Worm (Caenorhabditis elegans) whole organism, late embryonic: ENCODE data around the gene hosl-1.

Source experiments
- C08G9.2 ChIP-seq: sonication (generic microtip); optimal IDR thresholded peaks from 2 replicates; lab custom pipeline; 2016; ENCODE audit warnings: mild to moderate bottlenecking, missing genetic modification characterization, moderate library complexity, missing compliant biosample characterization
- C38D4.7 ChIP-seq: fragments of 200-800 bp; sonication (Bioruptor generic); optimal IDR thresholded peaks from 2 replicates; lab custom pipeline; 2018; ENCODE audit warnings: mild to moderate bottlenecking, missing genetic modification characterization, moderate library complexity, missing compliant biosample characterization
- F13H6.1 ChIP-seq: sonication (generic microtip); optimal IDR thresholded peaks from 2 replicates; lab custom pipeline; 2016; ENCODE audit warnings: missing genetic modification characterization, missing compliant biosample characterization
- K02D7.2 ChIP-seq: sonication (generic microtip); optimal IDR thresholded peaks from 2 replicates; lab custom pipeline; 2017; ENCODE audit warnings: mild to moderate bottlenecking, missing genetic modification characterization, missing compliant biosample characterization
- K09A11.1 ChIP-seq: sonication (generic microtip); optimal IDR thresholded peaks from 2 replicates; lab custom pipeline; 2017; ENCODE audit warnings: antibody characterized with exemption, mild to moderate bottlenecking, missing genetic modification characterization, missing compliant biosample characterization; ENCODE audit not compliant: insufficient read depth
- T23F11.4 ChIP-seq: fragments of 200-800 bp; sonication (Bioruptor generic); optimal IDR thresholded peaks from 2 replicates; lab custom pipeline; 2018; ENCODE audit warnings: mild to moderate bottlenecking, missing genetic modification characterization, missing compliant biosample characterization
- Y22D7AL.16 ChIP-seq: sonication (generic microtip); optimal IDR thresholded peaks from 2 replicates; lab custom pipeline; 2016; ENCODE audit warnings: missing genetic modification characterization, missing compliant biosample characterization
- ama-1 ChIP-seq: fragments of 150-350 bp; optimal IDR thresholded peaks from 2 replicates; lab custom pipeline; 2014
- ceh-18 ChIP-seq: sonication (generic microtip); optimal IDR thresholded peaks from 2 replicates; lab custom pipeline; 2016; ENCODE audit warnings: missing genetic modification characterization, missing compliant biosample characterization
- ceh-19 ChIP-seq: fragments of 200-800 bp; sonication (Bioruptor generic); optimal IDR thresholded peaks from 2 replicates; lab custom pipeline; 2018; ENCODE audit warnings: mild to moderate bottlenecking, missing genetic modification characterization, missing compliant biosample characterization
- ceh-2 ChIP-seq: sonication (generic microtip); optimal IDR thresholded peaks from 2 replicates; lab custom pipeline; 2016; ENCODE audit warnings: missing genotype, missing genetic modification characterization, missing compliant biosample characterization
- ceh-24 ChIP-seq: sonication (generic microtip); optimal IDR thresholded peaks from 2 replicates; lab custom pipeline; 2016; ENCODE audit warnings: mild to moderate bottlenecking, missing genetic modification characterization, missing compliant biosample characterization
- ceh-30 ChIP-seq: fragments of 150-350 bp; optimal IDR thresholded peaks from 2 replicates; lab custom pipeline; 2014; ENCODE audit warnings: missing biosample characterization, missing genetic modification characterization
- ceh-31 ChIP-seq: sonication (generic microtip); optimal IDR thresholded peaks from 2 replicates; lab custom pipeline; 2016; ENCODE audit warnings: missing genetic modification characterization, missing compliant biosample characterization
- ceh-34 ChIP-seq: sonication (generic microtip); optimal IDR thresholded peaks from 2 replicates; lab custom pipeline; 2016; ENCODE audit warnings: mild to moderate bottlenecking, missing genetic modification characterization, missing compliant biosample characterization
- ceh-45 ChIP-seq: fragments of 200-800 bp; sonication (Bioruptor generic); IDR thresholded peaks from 2 replicates; pipeline ENCODE4 v1.3.6; 2022; ENCODE audit warnings: missing genetic modification reagents, missing genetic modification characterization, missing compliant biosample characterization
- ceh-6 ChIP-seq: fragments of 200-800 bp; sonication (Bioruptor generic); optimal IDR thresholded peaks from 2 replicates; lab custom pipeline; 2018; ENCODE audit warnings: mild to moderate bottlenecking, missing genetic modification characterization, missing compliant biosample characterization
- che-1 ChIP-seq: sonication (generic microtip); optimal IDR thresholded peaks from 2 replicates; lab custom pipeline; 2016; ENCODE audit warnings: mild to moderate bottlenecking, missing genetic modification characterization, missing compliant biosample characterization
- dve-1 ChIP-seq: sonication (generic microtip); optimal IDR thresholded peaks from 2 replicates; lab custom pipeline; 2017; ENCODE audit warnings: antibody characterized with exemption, mild to moderate bottlenecking, missing genetic modification characterization, missing compliant biosample characterization
- elt-2 ChIP-seq: sonication (generic microtip); optimal IDR thresholded peaks from 2 replicates; lab custom pipeline; 2016; ENCODE audit warnings: missing genetic modification reagents, missing genetic modification characterization, missing compliant biosample characterization
- ets-4 ChIP-seq: sonication (generic microtip); optimal IDR thresholded peaks from 2 replicates; lab custom pipeline; 2016; ENCODE audit warnings: missing genetic modification characterization, missing compliant biosample characterization
- eyg-1 ChIP-seq: sonication (generic microtip); optimal IDR thresholded peaks from 2 replicates; lab custom pipeline; 2016; ENCODE audit warnings: missing genotype, missing genetic modification characterization, missing compliant biosample characterization
- fkh-6 ChIP-seq: sonication (generic microtip); optimal IDR thresholded peaks from 2 replicates; lab custom pipeline; 2016; ENCODE audit warnings: missing genetic modification characterization, missing compliant biosample characterization
- gmeb-2 ChIP-seq: sonication (generic microtip); optimal IDR thresholded peaks from 2 replicates; lab custom pipeline; 2016; ENCODE audit warnings: missing genetic modification characterization, inconsistent platforms, missing compliant biosample characterization
- hlh-13 ChIP-seq: fragments of 200-800 bp; sonication (Bioruptor generic); optimal IDR thresholded peaks from 2 replicates; lab custom pipeline; 2018; ENCODE audit warnings: mild to moderate bottlenecking, missing genetic modification characterization, missing compliant biosample characterization
- hlh-15 ChIP-seq: sonication (generic microtip); optimal IDR thresholded peaks from 2 replicates; lab custom pipeline; 2016; ENCODE audit warnings: missing genetic modification characterization, missing compliant biosample characterization
- hlh-30 ChIP-seq: sonication (generic microtip); optimal IDR thresholded peaks from 2 replicates; lab custom pipeline; 2017; ENCODE audit warnings: antibody characterized with exemption, missing genetic modification characterization, missing compliant biosample characterization; ENCODE audit not compliant: insufficient read depth
- hlh-6 ChIP-seq: sonication (generic microtip); optimal IDR thresholded peaks from 2 replicates; lab custom pipeline; 2016; ENCODE audit warnings: missing genotype, missing genetic modification characterization, missing compliant biosample characterization
- hlh-8 ChIP-seq: sonication (generic microtip); optimal IDR thresholded peaks from 2 replicates; lab custom pipeline; 2016; ENCODE audit warnings: missing genotype, missing genetic modification characterization, missing compliant biosample characterization
- lim-6 ChIP-seq: sonication (generic microtip); optimal IDR thresholded peaks from 2 replicates; lab custom pipeline; 2016; ENCODE audit warnings: missing genetic modification characterization, missing compliant biosample characterization
- madf-2 ChIP-seq: sonication (generic microtip); optimal IDR thresholded peaks from 2 replicates; lab custom pipeline; 2017; ENCODE audit warnings: missing genetic modification characterization, missing compliant biosample characterization
- mec-3 ChIP-seq: sonication (generic microtip); optimal IDR thresholded peaks from 2 replicates; lab custom pipeline; 2016; ENCODE audit warnings: borderline replicate concordance, missing genetic modification characterization, missing compliant biosample characterization
- nfya-1 ChIP-seq: sonication (generic microtip); optimal IDR thresholded peaks from 2 replicates; lab custom pipeline; 2017; ENCODE audit warnings: missing genetic modification characterization, mild to moderate bottlenecking, missing compliant biosample characterization, antibody characterized with exemption, moderate library complexity
- odd-2 ChIP-seq: sonication (generic microtip); optimal IDR thresholded peaks from 2 replicates; lab custom pipeline; 2017; ENCODE audit warnings: antibody characterized with exemption, mild to moderate bottlenecking, missing genetic modification characterization, missing compliant biosample characterization
- pag-3 ChIP-seq: sonication (generic microtip); optimal IDR thresholded peaks from 2 replicates; lab custom pipeline; 2016; ENCODE audit warnings: missing compliant biosample characterization, missing genetic modification characterization, borderline replicate concordance
- pax-1 ChIP-seq: fragments of 150-350 bp; optimal IDR thresholded peaks from 2 replicates; lab custom pipeline; 2014; ENCODE audit warnings: missing biosample characterization, missing genetic modification characterization
- pqm-1 ChIP-seq: sonication (generic microtip); optimal IDR thresholded peaks from 2 replicates; lab custom pipeline; 2016; ENCODE audit warnings: missing genetic modification characterization, missing compliant biosample characterization
- pros-1 ChIP-seq: fragments of 150-350 bp; optimal IDR thresholded peaks from 2 replicates; lab custom pipeline; 2014; ENCODE audit warnings: missing biosample characterization, missing genetic modification reagents, missing genetic modification characterization
- ref-2 ChIP-seq: sonication (generic microtip); optimal IDR thresholded peaks from 2 replicates; lab custom pipeline; 2016; ENCODE audit warnings: missing genetic modification characterization, missing compliant biosample characterization
- rnt-1 ChIP-seq: sonication (generic microtip); optimal IDR thresholded peaks from 2 replicates; lab custom pipeline; 2016; ENCODE audit warnings: missing genetic modification characterization, missing compliant biosample characterization
- sdc-2 ChIP-seq: sonication (generic microtip); optimal IDR thresholded peaks from 2 replicates; lab custom pipeline; 2016; ENCODE audit warnings: missing genotype, missing genetic modification characterization, missing compliant biosample characterization
- sox-2 ChIP-seq: fragments of 200-800 bp; sonication (Bioruptor generic); IDR thresholded peaks from 2 replicates; pipeline ENCODE4 v1.3.6; 2022; ENCODE audit warnings: missing genetic modification reagents, missing genetic modification characterization, missing compliant biosample characterization
- syd-9 ChIP-seq: sonication (generic microtip); optimal IDR thresholded peaks from 2 replicates; lab custom pipeline; 2016; ENCODE audit warnings: mild to moderate bottlenecking, missing genetic modification characterization, moderate library complexity, missing compliant biosample characterization
- tbx-2 ChIP-seq: sonication (generic microtip); optimal IDR thresholded peaks from 2 replicates; lab custom pipeline; 2016; ENCODE audit warnings: missing genetic modification characterization, missing compliant biosample characterization
- tbx-7 ChIP-seq: sonication (generic microtip); optimal IDR thresholded peaks from 2 replicates; lab custom pipeline; 2016; ENCODE audit warnings: missing genotype, missing genetic modification characterization, missing compliant biosample characterization
- ttx-3 ChIP-seq: sonication (generic microtip); optimal IDR thresholded peaks from 2 replicates; lab custom pipeline; 2016; ENCODE audit warnings: missing genetic modification reagents, missing genetic modification characterization, missing compliant biosample characterization
- unc-3 ChIP-seq, 2 experiments: fragments of 200-800 bp in 1 of 2; sonication (Bioruptor generic) in 1 of 2; sonication (generic microtip) in 1 of 2; conservative IDR thresholded peaks in 1 of 2; optimal IDR thresholded peaks in 1 of 2; 2 replicates each; pipeline versions ENCODE4 v1.3.6 to Lab custom; 2016 to 2022; ENCODE audit warnings: missing compliant biosample characterization in 2 of 2, missing genetic modification characterization in 2 of 2, missing genetic modification reagents in 1 of 2
- unc-42 ChIP-seq: sonication (generic microtip); optimal IDR thresholded peaks from 2 replicates; lab custom pipeline; 2016; ENCODE audit warnings: missing genotype, missing genetic modification characterization, missing compliant biosample characterization
- unc-55 ChIP-seq: sonication (generic microtip); optimal IDR thresholded peaks from 2 replicates; lab custom pipeline; 2017; ENCODE audit warnings: missing biosample characterization, missing genetic modification reagents, missing genetic modification characterization
- zip-5 ChIP-seq: sonication (generic microtip); optimal IDR thresholded peaks from 2 replicates; lab custom pipeline; 2016; ENCODE audit warnings: missing genetic modification characterization, missing compliant biosample characterization

hosl-1 gene

DNA sequence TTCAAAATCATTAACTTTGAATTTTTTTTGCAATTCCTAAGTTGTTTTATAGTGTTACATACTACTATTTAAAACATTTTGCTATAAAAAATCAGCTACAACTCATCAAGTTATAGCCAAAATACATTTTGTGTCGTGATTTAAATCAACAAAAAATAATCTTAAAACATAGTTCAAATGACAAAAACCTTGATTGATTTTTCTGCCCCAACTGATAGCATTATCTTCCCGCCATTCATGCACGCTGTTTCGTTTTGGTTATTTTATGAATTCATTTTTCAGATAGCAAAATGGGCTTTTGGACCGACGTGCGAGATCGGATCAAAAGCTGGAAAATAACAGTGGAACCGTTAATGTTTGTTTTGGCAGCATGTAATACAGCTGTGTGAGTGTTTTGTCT, 4.8 kb upstream of the hosl-1 start, which contains the start of gene slcr-46.1:
Gene slcr-46.1, plus strand, starts transcription at position 274 of the 400 bp plus-strand sequence.
- no peak for TF ChIP-seq F13H6.1 (tag; lab: Kevin White, UChicago)
- no peak for TF ChIP-seq tbx-7 (tag; lab: Kevin White, UChicago)
- no peak for TF ChIP-seq eyg-1 (tag; lab: Kevin White, UChicago)
- TF ChIP-seq ceh-19 (GFP tag; lab: Kevin White, UChicago), result no peak
- TF ChIP-seq unc-3 (GFP tag; conservative IDR thresholded peaks at IDR 0.05; lab: Robert Waterston, UW), result no peak
- no peak for TF ChIP-seq unc-3 (tag; optimal IDR thresholded peaks at IDR 0.05; lab: Kevin White, UChicago)
- TF ChIP-seq ceh-18 (tag; lab: Kevin White, UChicago), result no peak

DNA sequence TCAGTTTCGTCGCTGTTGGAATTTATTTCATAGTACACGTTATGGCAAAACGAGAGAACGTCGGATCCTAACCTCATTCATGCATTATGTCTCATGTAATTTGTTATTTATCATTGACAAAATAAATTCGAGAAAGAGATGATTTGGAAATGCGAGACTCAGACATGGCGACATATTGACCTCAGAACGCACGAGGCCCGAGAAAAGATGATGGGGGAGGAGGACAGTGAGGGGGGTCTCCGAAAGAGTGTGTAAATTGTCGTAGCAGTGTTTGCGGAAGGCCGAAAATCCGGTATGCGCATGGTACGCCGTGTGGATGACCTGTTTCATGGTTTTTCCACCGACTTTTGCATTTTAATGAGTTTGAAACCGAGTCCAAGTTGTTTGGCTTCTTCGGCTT, 1.3 kb upstream of the hosl-1 start:
- TF ChIP-seq ceh-19 (GFP tag; lab: Kevin White, UChicago), result no peak
- TF ChIP-seq ceh-6 (GFP tag; lab: Kevin White, UChicago), result no peak
- TF ChIP-seq sox-2 (GFP tag; lab: Robert Waterston, UW), result no peak
- TF ChIP-seq dve-1 (tag; lab: Kevin White, UChicago), result no peak
- TF ChIP-seq syd-9 (tag; lab: Kevin White, UChicago), result no peak
- TF ChIP-seq pax-1, result no peak
- no peak for TF ChIP-seq ceh-30 (tag; lab: Kevin White, UChicago)
- TF ChIP-seq hlh-13 (GFP tag; lab: Kevin White, UChicago), result no peak
- no peak for TF ChIP-seq mec-3 (tag; lab: Kevin White, UChicago)
- TF ChIP-seq C38D4.7 (GFP tag; lab: Kevin White, UChicago), result no peak
- TF ChIP-seq pag-3 (tag; lab: Kevin White, UChicago), result no peak
- no peak for TF ChIP-seq K02D7.2 (tag; lab: Kevin White, UChicago)
- no peak for TF ChIP-seq tbx-7 (tag; lab: Kevin White, UChicago)
- TF ChIP-seq hlh-30, result peak; percentile 78
- TF ChIP-seq rnt-1 (tag; lab: Kevin White, UChicago), result peak; percentile 33
- peak; percentile 68 for TF ChIP-seq unc-55 (GFP tag; lab: Kevin White, UChicago)
- no peak for TF ChIP-seq ceh-24 (tag; lab: Kevin White, UChicago)
- peak; percentile 41 for TF ChIP-seq nfya-1 (tag; lab: Kevin White, UChicago)
- no peak for TF ChIP-seq madf-2 (tag; lab: Kevin White, UChicago)
- no peak for TF ChIP-seq elt-2 (tag; lab: Kevin White, UChicago)
- TF ChIP-seq che-1 (tag; lab: Kevin White, UChicago), result no peak
- TF ChIP-seq zip-5 (tag; lab: Kevin White, UChicago), result no peak
- no peak for TF ChIP-seq ama-1
- no peak for TF ChIP-seq gmeb-2 (tag; lab: Kevin White, UChicago)
- TF ChIP-seq hlh-8, result no peak
- no peak for TF ChIP-seq ttx-3 (tag; lab: Kevin White, UChicago)
- TF ChIP-seq lim-6 (tag; lab: Kevin White, UChicago), result no peak
- no peak for TF ChIP-seq T23F11.4 (GFP tag; lab: Kevin White, UChicago)
- no peak for TF ChIP-seq ref-2
- TF ChIP-seq ets-4, result no peak
- TF ChIP-seq sdc-2 (tag; lab: Kevin White, UChicago), result peak; percentile 44
- no peak for TF ChIP-seq pros-1
- no peak for TF ChIP-seq Y22D7AL.16 (tag; lab: Kevin White, UChicago)
- TF ChIP-seq pqm-1 (tag; lab: Kevin White, UChicago), result no peak
- TF ChIP-seq ceh-2 (tag; lab: Kevin White, UChicago), result peak; percentile 21
- TF ChIP-seq fkh-6 (tag; lab: Kevin White, UChicago), result no peak
- peak; percentile 40 for TF ChIP-seq tbx-2
- no peak for TF ChIP-seq hlh-15
- TF ChIP-seq ceh-18 (tag; lab: Kevin White, UChicago), result peak; percentile 48
- TF ChIP-seq odd-2, result no peak
- peak; percentile 22 for TF ChIP-seq ceh-34 (tag; lab: Kevin White, UChicago)
- TF ChIP-seq ceh-45 (GFP tag; lab: Robert Waterston, UW), result no peak
- TF ChIP-seq C08G9.2 (tag; lab: Kevin White, UChicago), result peak; percentile 9
- no peak for TF ChIP-seq hlh-6
- peak; percentile 37 for TF ChIP-seq ceh-31 (tag; lab: Kevin White, UChicago)
- peak; percentile 29 for TF ChIP-seq unc-42 (tag; lab: Kevin White, UChicago)
- no peak for TF ChIP-seq K09A11.1
